Fruit fly (Drosophila melanogaster): ENCODE measurements around the gene tin.

tin gene

DNA sequence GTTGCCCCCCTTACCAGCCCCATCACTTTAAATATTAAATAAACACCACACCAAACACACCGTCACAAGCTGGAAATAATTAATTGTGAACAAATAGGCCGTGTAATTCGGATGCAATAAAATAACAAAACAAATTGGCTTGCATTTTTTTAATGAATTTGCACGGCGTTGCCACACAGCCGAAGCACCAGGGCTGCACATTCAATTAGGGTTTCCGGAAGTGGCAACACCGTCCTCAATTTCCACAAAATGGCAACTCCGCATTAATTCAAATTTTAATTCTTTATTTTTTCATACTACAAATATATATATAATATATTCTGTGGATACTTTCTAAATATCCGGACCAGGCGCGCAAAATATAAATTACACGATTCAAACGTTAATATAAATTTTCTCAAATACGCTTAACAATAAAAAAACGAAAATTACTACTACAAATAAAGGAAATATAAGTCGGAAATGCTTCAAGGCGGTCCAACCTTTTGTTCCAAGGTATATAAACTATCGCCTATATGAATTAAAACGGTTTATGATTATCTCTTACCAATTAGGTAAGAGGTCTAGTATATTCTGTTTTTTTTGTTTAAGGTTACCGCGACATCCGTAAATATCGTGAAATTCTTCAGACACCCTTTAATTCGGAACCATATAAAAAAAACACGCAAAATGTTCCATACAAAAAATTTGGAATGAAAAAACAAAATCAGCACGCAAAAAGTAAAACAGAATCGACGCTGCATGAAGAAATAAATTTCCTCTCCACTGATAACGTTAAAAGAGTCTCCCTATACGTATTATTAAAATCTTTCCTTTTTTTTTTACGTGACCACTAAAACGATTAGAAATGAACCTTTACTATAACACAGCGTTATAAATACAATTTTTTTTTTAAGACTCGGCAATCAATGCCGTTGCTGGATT, 5.1 kb upstream of the tin start (continued):
- TF ChIP-seq CG14441 (GFP tag; IDR thresholded peaks at IDR 0.05) (0 out of 2 replicates have a peak, but pooled peaks have one; percentile 24), CG2712 (tag; optimal IDR thresholded peaks at IDR 0.05) (peak; percentile 51), CG11504 (tag; optimal IDR thresholded peaks at IDR 0.05) (no peak), CG4707 (GFP tag; optimal IDR thresholded peaks at IDR 0.05) (no peak), jigr1 (GFP tag; IDR thresholded peaks at IDR 0.05) (peak; percentile 32; the same call in 1 of the 3 replicates), GATAe (GFP tag; conservative IDR thresholded peaks at IDR 0.05) (no peak), da (GFP tag; optimal IDR thresholded peaks at IDR 0.05) (no peak), HLH3B (GFP tag; IDR thresholded peaks at IDR 0.05) (0 out of 2 replicates have a peak, but pooled peaks have one; percentile 31), pan (optimal IDR thresholded peaks at IDR 0.05) (no peak), pan (GFP tag; optimal IDR thresholded peaks at IDR 0.05 in 1 of 2, IDR thresholded peaks at IDR 0.05 in 1 of 2) (peak in 1 of 2 experiments; percentile 48), CG17802 (tag; optimal IDR thresholded peaks at IDR 0.05) (peak; percentile 36), CG32772 (GFP tag; IDR thresholded peaks at IDR 0.05) (peak; percentile 49), Sox102F (GFP tag; optimal IDR thresholded peaks at IDR 0.05) (no peak), MTF-1 (GFP tag; optimal IDR thresholded peaks at IDR 0.05; ENCODE audit: borderline replicate concordance) (peak; percentile 1), Opbp (GFP tag; IDR thresholded peaks at IDR 0.05; ENCODE audit: partially characterized antibody) (peak; percentile 53; the same call in 1 of the 3 replicates), CG17361 (GFP tag; IDR thresholded peaks at IDR 0.05) (peak; percentile 55; the same call in 1 of the 3 replicates), H15 (GFP tag; IDR thresholded peaks at IDR 0.05) (no peak), CG6765 (GFP tag; optimal IDR thresholded peaks at IDR 0.05) (peak; percentile 21), bigmax (GFP tag; optimal IDR thresholded peaks at IDR 0.05) (peak; percentile 5), Oli (tag; optimal IDR thresholded peaks at IDR 0.05) (no peak), CG31388 (GFP tag; optimal IDR thresholded peaks at IDR 0.05) (no peak), CG13287 (GFP tag; IDR thresholded peaks at IDR 0.05; ENCODE audit: partially characterized antibody) (peak; percentile 42; the same call in 1 of the 2 replicates), Adf1 (GFP tag; IDR thresholded peaks at IDR 0.05) (peak; percentile 25; the same call in 1 of the 2 replicates), pb (GFP tag; optimal IDR thresholded peaks at IDR 0.05) (no peak), NFAT (GFP tag; IDR thresholded peaks at IDR 0.05) (peak; percentile 55; the same call in 1 of the 2 replicates), CG15269 (tag; optimal IDR thresholded peaks at IDR 0.05) (no peak), Hey (tag; optimal IDR thresholded peaks at IDR 0.05) (peak; percentile 41), CG9727 (GFP tag; optimal IDR thresholded peaks at IDR 0.05) (peak; percentile 18), Nf-YC (tag; optimal IDR thresholded peaks at IDR 0.05) (peak; percentile 40), Max (GFP tag; optimal IDR thresholded peaks at IDR 0.05) (no peak), ems (GFP tag; optimal IDR thresholded peaks at IDR 0.05) (peak; percentile 1), tx (GFP tag; optimal IDR thresholded peaks at IDR 0.05) (no peak), aop (GFP tag; IDR thresholded peaks at IDR 0.05) (no peak), pita (GFP tag; optimal IDR thresholded peaks at IDR 0.05) (no peak), CG11247 (GFP tag; IDR thresholded peaks at IDR 0.05) (peak; percentile 59; the same call in 1 of the 2 replicates), CG4424 (GFP tag; optimal IDR thresholded peaks at IDR 0.05) (no peak), nmo (GFP tag; optimal IDR thresholded peaks at IDR 0.05) (peak; percentile 34), CG9817 (tag; optimal IDR thresholded peaks at IDR 0.05) (peak; percentile 60), Kr (GFP tag; optimal IDR thresholded peaks at IDR 0.05) (no peak), CG7357 (GFP tag; IDR thresholded peaks at IDR 0.05) (no peak), Lhr (GFP tag; optimal IDR thresholded peaks at IDR 0.05) (peak; percentile 37), Dip2 (GFP tag; IDR thresholded peaks at IDR 0.05) (no peak), E2f2 (GFP tag; IDR thresholded peaks at IDR 0.05) (peak; percentile 85), CG30020 (tag; optimal IDR thresholded peaks at IDR 0.05) (peak; percentile 59), CG12071 (GFP tag; optimal IDR thresholded peaks at IDR 0.05) (no peak), HmgZ (tag; optimal IDR thresholded peaks at IDR 0.05) (peak; percentile 56), CG11085 (GFP tag; IDR thresholded peaks at IDR 0.05) (0 out of 2 replicates have a peak, but pooled peaks have one; percentile 17), CG7963 (GFP tag; IDR thresholded peaks at IDR 0.05; ENCODE audit: partially characterized antibody) (no peak)

All from whole organism, embryonic.